Worm (Caenorhabditis elegans) whole organism, mixed stage, embryonic: ENCODE measurements around the gene F32D8.14.

Experiments
- M03D4.4 ChIP-seq: sonication (generic microtip); optimal IDR thresholded peaks from 2 replicates; lab custom pipeline; 2017; ENCODE audit warnings: mild to moderate bottlenecking, missing genetic modification characterization, missing compliant biosample characterization
- bed-3 ChIP-seq: fragments of 200-800 bp; sonication (Bioruptor generic); optimal IDR thresholded peaks from 3 replicates; lab custom pipeline; 2018; ENCODE audit warnings: mild to moderate bottlenecking, missing genetic modification characterization, moderate library complexity, missing compliant biosample characterization
- blmp-1 ChIP-seq: fragments of 150-350 bp; optimal IDR thresholded peaks from 2 replicates; lab custom pipeline; 2014; ENCODE audit warnings: missing biosample characterization, missing genetic modification characterization
- ceh-39 ChIP-seq: fragments of 150-350 bp; optimal IDR thresholded peaks from 2 replicates; lab custom pipeline; 2014; ENCODE audit warnings: missing biosample characterization, missing genetic modification characterization
- ceh-43 ChIP-seq: fragments of 200-800 bp; sonication (Bioruptor generic); optimal IDR thresholded peaks from 2 replicates; lab custom pipeline; 2018; ENCODE audit warnings: mild to moderate bottlenecking, missing genetic modification characterization, moderate library complexity, missing compliant biosample characterization
- ces-1 ChIP-seq: fragments of 150-350 bp; optimal IDR thresholded peaks from 2 replicates; lab custom pipeline; 2014; ENCODE audit warnings: missing biosample characterization, missing genetic modification reagents, missing genetic modification characterization
- cnd-1 ChIP-seq: fragments of 200-800 bp; sonication (Bioruptor generic); optimal IDR thresholded peaks from 2 replicates; lab custom pipeline; 2018; ENCODE audit warnings: mild to moderate bottlenecking, missing genetic modification characterization, missing compliant biosample characterization
- drap-1 ChIP-seq: fragments of 200-800 bp; sonication (Bioruptor generic); optimal IDR thresholded peaks from 3 replicates; lab custom pipeline; 2018; ENCODE audit warnings: mild to moderate bottlenecking, missing genetic modification characterization, missing compliant biosample characterization
- elt-1 ChIP-seq: sonication (generic microtip); optimal IDR thresholded peaks from 2 replicates; lab custom pipeline; 2017; ENCODE audit warnings: missing genetic modification characterization, mild to moderate bottlenecking, missing compliant biosample characterization, antibody characterized with exemption, moderate library complexity, borderline replicate concordance; ENCODE audit not compliant: insufficient read depth
- elt-3 ChIP-seq: fragments of 150-350 bp; optimal IDR thresholded peaks from 2 replicates; lab custom pipeline; 2014; ENCODE audit warnings: missing biosample characterization, missing genetic modification characterization
- flh-1 ChIP-seq: fragments of 200-800 bp; sonication (Bioruptor generic); optimal IDR thresholded peaks from 2 replicates; lab custom pipeline; 2018; ENCODE audit warnings: mild to moderate bottlenecking, missing genetic modification characterization, moderate library complexity, missing compliant biosample characterization
- ham-2 ChIP-seq: fragments of 200-800 bp; sonication (Bioruptor generic); optimal IDR thresholded peaks from 2 replicates; lab custom pipeline; 2018; ENCODE audit warnings: mild to moderate bottlenecking, missing genetic modification characterization, missing compliant biosample characterization
- hlh-1 ChIP-seq: fragments of 150-350 bp; optimal IDR thresholded peaks from 2 replicates; lab custom pipeline; 2014; ENCODE audit warnings: missing biosample characterization, missing genetic modification reagents, missing genetic modification characterization
- lin-32 ChIP-seq: fragments of 200-800 bp; sonication (Bioruptor generic); optimal IDR thresholded peaks from 2 replicates; lab custom pipeline; 2018; ENCODE audit warnings: mild to moderate bottlenecking, missing genetic modification characterization, missing compliant biosample characterization
- lsy-2 ChIP-seq: fragments of 150-350 bp; optimal IDR thresholded peaks from 2 replicates; lab custom pipeline; 2014; ENCODE audit warnings: missing biosample characterization, missing genetic modification characterization
- mab-5 ChIP-seq: fragments of 150-350 bp; optimal IDR thresholded peaks from 2 replicates; lab custom pipeline; 2014; ENCODE audit warnings: missing biosample characterization, missing genetic modification characterization
- mep-1 ChIP-seq: fragments of 150-350 bp; optimal IDR thresholded peaks from 2 replicates; lab custom pipeline; 2017; ENCODE audit warnings: missing biosample characterization, missing genetic modification reagents, missing genetic modification characterization, inconsistent platforms
- nhr-12 ChIP-seq: fragments of 150-350 bp; optimal IDR thresholded peaks from 2 replicates; lab custom pipeline; 2014; ENCODE audit warnings: missing biosample characterization, missing genetic modification characterization
- nhr-2 ChIP-seq: fragments of 150-350 bp; optimal IDR thresholded peaks from 2 replicates; lab custom pipeline; 2014; ENCODE audit warnings: missing biosample characterization, missing genetic modification characterization
- nhr-237 ChIP-seq: fragments of 150-350 bp; optimal IDR thresholded peaks from 2 replicates; lab custom pipeline; 2014; ENCODE audit warnings: missing biosample characterization, missing genetic modification characterization
- pha-4 ChIP-seq: fragments of 150-350 bp; optimal IDR thresholded peaks from 2 replicates; lab custom pipeline; 2018; ENCODE audit warnings: missing biosample characterization, missing genetic modification reagents, missing genetic modification characterization
- sem-2 ChIP-seq: fragments of 200-800 bp; sonication (Bioruptor generic); optimal IDR thresholded peaks from 2 replicates; lab custom pipeline; 2018; ENCODE audit warnings: mild to moderate bottlenecking, missing genetic modification characterization, missing compliant biosample characterization
- sptf-1 ChIP-seq: sonication (generic microtip); optimal IDR thresholded peaks from 2 replicates; lab custom pipeline; 2017; ENCODE audit warnings: mild to moderate bottlenecking, missing genetic modification characterization, moderate library complexity, missing compliant biosample characterization
- unc-120 ChIP-seq: sonication (generic microtip); optimal IDR thresholded peaks from 2 replicates; lab custom pipeline; 2017; ENCODE audit warnings: missing genetic modification characterization, missing compliant biosample characterization; ENCODE audit not compliant: poor library complexity, severe bottlenecking
- unc-39 ChIP-seq: fragments of 150-350 bp; optimal IDR thresholded peaks from 2 replicates; lab custom pipeline; 2014; ENCODE audit warnings: missing biosample characterization, missing genetic modification characterization
- unc-62 ChIP-seq: fragments of 150-350 bp; optimal IDR thresholded peaks from 2 replicates; lab custom pipeline; 2014; ENCODE audit warnings: missing biosample characterization, missing genetic modification reagents, missing genetic modification characterization
- zip-8 ChIP-seq: fragments of 150-350 bp; optimal IDR thresholded peaks from 2 replicates; lab custom pipeline; 2014; ENCODE audit warnings: missing biosample characterization, missing genetic modification characterization
- ztf-11 ChIP-seq: fragments of 150-350 bp; optimal IDR thresholded peaks from 2 replicates; lab custom pipeline; 2014; ENCODE audit warnings: missing biosample characterization, missing genetic modification characterization

F32D8.14 gene

DNA sequence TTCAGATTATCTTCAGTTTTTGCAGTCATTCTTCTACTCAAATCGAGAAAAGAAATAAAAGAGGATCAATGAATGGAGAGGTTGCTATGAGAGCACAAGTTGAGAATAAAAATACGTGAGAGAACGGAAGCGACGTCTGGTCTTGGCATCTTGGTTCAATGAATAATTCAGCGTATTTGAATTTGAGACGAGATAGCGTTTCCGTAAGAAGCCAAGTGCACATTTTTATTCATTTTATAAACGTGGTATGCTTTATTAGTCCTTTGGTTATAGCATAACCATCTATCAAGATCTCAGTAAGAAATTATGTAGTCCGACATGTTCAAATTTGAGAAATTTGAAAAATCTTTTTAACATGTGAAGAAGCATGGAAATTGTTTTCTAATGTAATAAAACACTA lies 23.8 kb upstream of the F32D8.14 start, which contains the start of gene F58B4.2:
TSS of gene F58B4.2 (minus strand) at position 101 of the 400 bp plus-strand sequence.
- TF ChIP-seq blmp-1 (tag; lab: Kevin White, UChicago) (no peak), mab-5 (tag; lab: Kevin White, UChicago) (no peak), unc-39 (tag; lab: Kevin White, UChicago) (no peak), elt-3 (tag; lab: Kevin White, UChicago) (no peak), ham-2 (GFP tag; lab: Kevin White, UChicago) (no peak), ceh-39 (tag; lab: Kevin White, UChicago) (no peak), elt-1 (tag; lab: Kevin White, UChicago) (no peak), zip-8 (tag; lab: Kevin White, UChicago) (no peak), flh-1 (GFP tag; lab: Kevin White, UChicago) (no peak), lsy-2 (tag; lab: Kevin White, UChicago) (no peak), drap-1 (GFP tag; lab: Kevin White, UChicago) (no peak), ztf-11 (tag; lab: Kevin White, UChicago) (no peak), ces-1 (GFP tag; lab: Kevin White, UChicago) (no peak), pha-4 (tag; lab: Kevin White, UChicago) (no peak), mep-1 (tag; lab: Kevin White, UChicago) (no peak), nhr-237 (tag; lab: Kevin White, UChicago) (no peak), hlh-1 (tag; lab: Kevin White, UChicago) (no peak), unc-120 (tag; lab: Kevin White, UChicago) (no peak), nhr-12 (tag; lab: Kevin White, UChicago) (no peak), sem-2 (GFP tag; lab: Kevin White, UChicago) (no peak)

DNA sequence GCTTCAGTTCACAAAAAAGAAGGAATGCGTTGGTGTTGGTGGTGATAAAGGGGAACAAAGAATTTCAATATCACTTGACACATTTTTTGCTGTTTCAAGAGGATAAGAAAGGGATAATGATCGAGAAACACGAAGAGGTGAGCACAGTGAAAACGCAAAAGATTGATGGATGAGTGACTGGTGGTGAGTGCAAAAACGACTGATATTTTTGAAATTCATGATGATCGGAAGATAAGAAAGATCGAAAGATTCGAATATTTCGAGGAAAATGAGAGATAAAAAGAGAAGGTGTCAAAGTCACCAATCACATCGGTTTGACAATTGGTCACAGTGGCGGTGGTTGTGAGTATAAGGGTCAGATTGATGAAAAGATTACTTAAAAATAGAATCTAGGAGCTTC lies 21.3 kb upstream of the F32D8.14 start:
- peak; percentile 81 for TF ChIP-seq unc-62 (GFP tag; lab: Kevin White, UChicago)
- no peak for TF ChIP-seq elt-1 (tag; lab: Kevin White, UChicago)

DNA sequence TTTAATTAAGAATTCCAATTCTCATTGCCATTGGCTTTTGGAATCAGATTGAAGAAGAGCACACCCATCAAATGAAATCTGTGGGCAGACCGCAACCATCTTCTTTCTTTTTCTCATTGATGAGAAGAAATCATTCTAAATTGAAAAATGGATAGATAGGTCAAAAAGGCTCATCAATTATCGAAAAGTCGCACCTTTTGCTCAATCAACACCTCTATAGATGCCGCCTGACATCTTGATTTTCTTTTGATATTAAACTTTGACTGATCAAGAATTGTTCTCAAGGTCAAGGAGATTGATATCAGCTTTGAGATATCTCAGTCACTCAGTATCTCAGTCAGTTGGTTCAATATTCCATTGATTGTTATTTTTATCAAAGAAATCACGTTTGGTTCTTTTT lies 15.4 kb upstream of the F32D8.14 start:
- no peak for TF ChIP-seq ceh-43 (GFP tag; lab: Kevin White, UChicago)
- TF ChIP-seq mep-1 (tag; lab: Kevin White, UChicago), result no peak
- TF ChIP-seq cnd-1 (tag; lab: Kevin White, UChicago), result no peak
- no peak for TF ChIP-seq bed-3 (GFP tag; lab: Kevin White, UChicago)
- no peak for TF ChIP-seq lin-32
- no peak for TF ChIP-seq sptf-1
- no peak for TF ChIP-seq drap-1 (GFP tag; lab: Kevin White, UChicago)
- TF ChIP-seq ham-2 (GFP tag; lab: Kevin White, UChicago), result no peak
- TF ChIP-seq unc-39 (tag; lab: Kevin White, UChicago), result no peak
- TF ChIP-seq elt-3 (tag; lab: Kevin White, UChicago), result no peak
- TF ChIP-seq ces-1 (GFP tag; lab: Kevin White, UChicago), result no peak
- TF ChIP-seq pha-4 (tag; lab: Kevin White, UChicago), result no peak
- TF ChIP-seq zip-8 (tag; lab: Kevin White, UChicago), result no peak
- no peak for TF ChIP-seq nhr-2 (tag; lab: Kevin White, UChicago)
- no peak for TF ChIP-seq elt-1 (tag; lab: Kevin White, UChicago)
- TF ChIP-seq sem-2 (GFP tag; lab: Kevin White, UChicago), result no peak
- no peak for TF ChIP-seq nhr-12 (tag; lab: Kevin White, UChicago)

DNA sequence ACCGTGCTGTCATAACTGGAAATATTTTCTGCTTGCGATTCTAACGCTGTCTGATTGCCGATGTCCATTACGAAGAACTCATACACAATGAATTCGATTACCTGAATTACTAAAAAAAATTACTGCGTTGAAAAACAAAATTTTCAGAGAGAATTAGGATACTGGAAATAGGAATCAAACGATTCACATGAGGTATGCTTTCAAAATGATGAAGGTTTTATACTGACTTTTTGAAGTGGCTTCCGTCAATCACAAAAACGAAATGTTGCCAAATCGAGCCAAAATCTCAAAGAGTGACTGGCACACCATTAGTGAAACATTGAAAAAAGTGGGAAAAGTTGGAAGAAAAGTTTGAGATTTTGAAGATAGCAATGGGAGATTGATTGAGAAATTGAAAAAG lies 14.5 kb upstream of the F32D8.14 start, which contains the start of gene zzz-1:
TSS of gene zzz-1 (minus strand) at position 101 of the 400 bp plus-strand sequence.
- TF ChIP-seq drap-1 (GFP tag; lab: Kevin White, UChicago), result no peak
- TF ChIP-seq blmp-1 (tag; lab: Kevin White, UChicago), result no peak
- TF ChIP-seq sptf-1, result no peak

DNA sequence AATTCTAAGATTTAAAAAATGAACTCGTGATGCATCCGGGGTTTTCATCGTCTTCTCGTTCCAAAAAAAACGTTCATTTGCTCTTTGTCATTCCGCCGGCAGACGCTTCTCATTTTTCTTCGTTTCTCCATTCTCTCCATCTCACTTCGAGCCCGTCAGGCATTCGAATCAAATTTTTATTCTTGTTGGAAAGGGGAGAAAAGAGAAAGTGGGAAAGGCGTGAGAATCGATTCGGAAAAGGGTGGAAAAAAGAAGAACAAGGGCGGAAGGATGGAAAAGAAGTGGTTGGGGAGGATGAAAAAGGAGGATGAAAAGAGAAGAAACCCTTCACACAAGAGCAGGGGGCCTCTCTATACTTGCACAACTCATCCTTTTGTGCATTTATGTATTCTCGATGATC lies 10.2 kb upstream of the F32D8.14 start:
- TF ChIP-seq ces-1 (GFP tag; lab: Kevin White, UChicago), result peak; percentile 68
- no peak for TF ChIP-seq hlh-1 (tag; lab: Kevin White, UChicago)
- peak; percentile 6 for TF ChIP-seq unc-120 (tag; lab: Kevin White, UChicago)
- TF ChIP-seq ceh-39 (tag; lab: Kevin White, UChicago), result no peak

DNA sequence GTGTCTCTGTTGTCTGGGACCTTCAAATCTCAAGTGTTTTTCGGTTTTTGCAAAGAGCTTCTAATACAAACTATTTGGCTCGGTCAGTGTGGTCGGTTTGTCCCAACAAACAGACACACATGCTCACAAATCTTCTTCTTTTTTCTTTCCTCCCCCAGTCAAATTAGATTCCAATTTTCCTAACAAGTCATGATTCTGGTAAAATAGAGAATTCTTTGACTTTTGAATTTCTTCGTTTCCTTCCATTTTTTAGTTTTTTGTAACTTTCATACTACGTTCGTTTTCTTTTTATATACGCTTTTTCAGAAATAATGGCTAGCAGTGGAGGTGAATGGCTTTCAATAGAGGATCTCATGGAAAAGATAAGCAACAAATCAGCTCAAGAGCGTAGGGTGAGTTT lies 9.2 kb upstream of the F32D8.14 start, which contains the start of gene F32D8.15:
TSS of gene F32D8.15 (plus strand) at position 301 of the 400 bp plus-strand sequence.
- TF ChIP-seq ces-1 (GFP tag; lab: Kevin White, UChicago) (peak; percentile 48), ham-2 (GFP tag; lab: Kevin White, UChicago) (no peak), M03D4.4 (tag; lab: Kevin White, UChicago) (no peak), nhr-12 (tag; lab: Kevin White, UChicago) (no peak)
